Worm (Caenorhabditis elegans): ENCODE measurements around the gene idpp-15.

ce11 chrIII:8560398-8560797 lies 35.5 kb downstream of the idpp-15 start:
- no peak for TF ChIP-seq elt-4 (tag; optimal IDR thresholded peaks at IDR 0.05)
- no peak for TF ChIP-seq fkh-6 (tag; optimal IDR thresholded peaks at IDR 0.05)
- no peak for TF ChIP-seq eyg-1 (tag; optimal IDR thresholded peaks at IDR 0.05)
- TF ChIP-seq fkh-10 (GFP tag; optimal IDR thresholded peaks at IDR 0.05) = no peak
- no peak for TF ChIP-seq unc-55 (GFP tag; optimal IDR thresholded peaks at IDR 0.05)
- no peak for TF ChIP-seq hlh-15 (tag; optimal IDR thresholded peaks at IDR 0.05)
- no peak for TF ChIP-seq C38D4.7 (GFP tag; optimal IDR thresholded peaks at IDR 0.05)
- no peak for TF ChIP-seq nfya-1 (tag; optimal IDR thresholded peaks at IDR 0.05)
